Fruit fly (Drosophila melanogaster): ENCODE measurements around the gene CG9801.

CG9801 gene

DNA sequence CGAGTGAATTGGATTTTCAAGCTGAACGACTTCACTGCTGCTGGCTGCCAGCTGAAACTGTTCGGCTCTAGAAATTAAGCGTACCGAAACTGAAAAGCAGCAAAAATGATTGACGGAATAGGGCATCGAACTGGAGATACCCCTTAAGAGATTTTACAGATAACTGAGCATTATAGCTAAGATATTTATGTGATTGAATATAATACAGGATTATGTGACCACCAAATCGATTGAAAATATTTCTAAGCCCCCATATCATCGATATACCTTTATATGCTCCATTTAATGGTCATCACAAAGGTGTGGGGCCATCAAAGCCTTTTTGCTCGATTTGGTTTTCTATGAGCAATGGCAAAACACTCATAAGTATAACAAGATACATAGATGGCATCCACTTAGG, 37.3 kb upstream of the CG9801 start (continued):
- TF ChIP-seq gcm2 (GFP tag; optimal IDR thresholded peaks at IDR 0.05) (no peak), nau (GFP tag; optimal IDR thresholded peaks at IDR 0.05) (no peak), MTF-1 (GFP tag; optimal IDR thresholded peaks at IDR 0.05; ENCODE audit: borderline replicate concordance) (no peak), CG17385 (GFP tag; optimal IDR thresholded peaks at IDR 0.05) (no peak), crc (GFP tag; optimal IDR thresholded peaks at IDR 0.05) (no peak), tup (GFP tag; optimal IDR thresholded peaks at IDR 0.05) (no peak), CG14050 (GFP tag; IDR thresholded peaks at IDR 0.05) (peak; percentile 44; the same call in 1 of the 3 replicates), CG31224 (GFP tag; IDR thresholded peaks at IDR 0.05) (peak; percentile 47; the same call in 1 of the 2 replicates), Dref (GFP tag; IDR thresholded peaks at IDR 0.05) (no peak), CG6654 (GFP tag; optimal IDR thresholded peaks at IDR 0.05) (no peak), CG7963 (GFP tag; IDR thresholded peaks at IDR 0.05; ENCODE audit: partially characterized antibody) (no peak), Sox102F (GFP tag; optimal IDR thresholded peaks at IDR 0.05) (peak; percentile 65), CG1233 (GFP tag; optimal IDR thresholded peaks at IDR 0.05) (peak; percentile 11), tgo (GFP tag; IDR thresholded peaks at IDR 0.05) (peak; percentile 58; the same call in 2 of the 3 replicates), ATbp (GFP tag; optimal IDR thresholded peaks at IDR 0.05) (peak; percentile 12), CG12744 (GFP tag; optimal IDR thresholded peaks at IDR 0.05) (no peak), hb (GFP tag; IDR thresholded peaks at IDR 0.05; ENCODE audit: partially characterized antibody) (no peak), btn (GFP tag; optimal IDR thresholded peaks at IDR 0.05) (peak; percentile 23), chm (GFP tag; IDR thresholded peaks at IDR 0.05) (peak; percentile 62; the same call in 1 of the 2 replicates), H15 (GFP tag; IDR thresholded peaks at IDR 0.05) (peak; percentile 54; the same call in 1 of the 3 replicates), yki (optimal IDR thresholded peaks at IDR 0.05) (no peak), BEAF-32 (GFP tag; optimal IDR thresholded peaks at IDR 0.05) (no peak), hkb (optimal IDR thresholded peaks at IDR 0.05) (no peak), hkb (GFP tag; IDR thresholded peaks at IDR 0.05) (peak; percentile 48; the same call in 1 of the 2 replicates), CG4730 (GFP tag; IDR thresholded peaks at IDR 0.05) (peak; percentile 37; the same call in 1 of the 2 replicates), otp (GFP tag; IDR thresholded peaks at IDR 0.05) (peak; percentile 36; the same call in 1 of the 3 replicates), CG3995 (GFP tag; optimal IDR thresholded peaks at IDR 0.05) (no peak), CG16815 (GFP tag; optimal IDR thresholded peaks at IDR 0.05) (peak; percentile 38), chn (GFP tag; optimal IDR thresholded peaks at IDR 0.05) (peak; percentile 23), sob (GFP tag; IDR thresholded peaks at IDR 0.05) (peak; percentile 64), HLHmδ (GFP tag; optimal IDR thresholded peaks at IDR 0.05) (no peak), CG1792 (GFP tag; optimal IDR thresholded peaks at IDR 0.05) (no peak), HLH3B (GFP tag; IDR thresholded peaks at IDR 0.05) (peak; percentile 74), tin (GFP tag; optimal IDR thresholded peaks at IDR 0.05) (peak; percentile 30), phol (tag; optimal IDR thresholded peaks at IDR 0.05) (no peak), CG13894 (tag; optimal IDR thresholded peaks at IDR 0.05) (no peak), Trl (optimal IDR thresholded peaks at IDR 0.05) (no peak), Trl (GFP tag; optimal IDR thresholded peaks at IDR 0.05) (peak; percentile 24), NFAT (GFP tag; IDR thresholded peaks at IDR 0.05) (peak; percentile 52; the same call in 1 of the 2 replicates), CG7786 (GFP tag; optimal IDR thresholded peaks at IDR 0.05) (peak; percentile 10), CG9609 (GFP tag; optimal IDR thresholded peaks at IDR 0.05) (peak; percentile 2), nom (GFP tag; optimal IDR thresholded peaks at IDR 0.05) (no peak), Dad (GFP tag; optimal IDR thresholded peaks at IDR 0.05) (peak; percentile 23), eyg (GFP tag; optimal IDR thresholded peaks at IDR 0.05) (no peak), slou (GFP tag; optimal IDR thresholded peaks at IDR 0.05) (no peak), Dbx (GFP tag; IDR thresholded peaks at IDR 0.05) (peak; percentile 51; the same call in 2 of the 3 replicates), Kr (GFP tag; optimal IDR thresholded peaks at IDR 0.05) (no peak), CG10366 (GFP tag; IDR thresholded peaks at IDR 0.05) (peak; percentile 24; the same call in 1 of the 2 replicates), danr (GFP tag; IDR thresholded peaks at IDR 0.05) (no peak), Antp (GFP tag; optimal IDR thresholded peaks at IDR 0.05) (peak; percentile 30), Neu2 (GFP tag; optimal IDR thresholded peaks at IDR 0.05; ENCODE audit: borderline replicate concordance) (no peak), Drgx (GFP tag; IDR thresholded peaks at IDR 0.05) (peak; percentile 76)
